Worm (Caenorhabditis elegans): ENCODE data around the gene spp-21.

DNA sequence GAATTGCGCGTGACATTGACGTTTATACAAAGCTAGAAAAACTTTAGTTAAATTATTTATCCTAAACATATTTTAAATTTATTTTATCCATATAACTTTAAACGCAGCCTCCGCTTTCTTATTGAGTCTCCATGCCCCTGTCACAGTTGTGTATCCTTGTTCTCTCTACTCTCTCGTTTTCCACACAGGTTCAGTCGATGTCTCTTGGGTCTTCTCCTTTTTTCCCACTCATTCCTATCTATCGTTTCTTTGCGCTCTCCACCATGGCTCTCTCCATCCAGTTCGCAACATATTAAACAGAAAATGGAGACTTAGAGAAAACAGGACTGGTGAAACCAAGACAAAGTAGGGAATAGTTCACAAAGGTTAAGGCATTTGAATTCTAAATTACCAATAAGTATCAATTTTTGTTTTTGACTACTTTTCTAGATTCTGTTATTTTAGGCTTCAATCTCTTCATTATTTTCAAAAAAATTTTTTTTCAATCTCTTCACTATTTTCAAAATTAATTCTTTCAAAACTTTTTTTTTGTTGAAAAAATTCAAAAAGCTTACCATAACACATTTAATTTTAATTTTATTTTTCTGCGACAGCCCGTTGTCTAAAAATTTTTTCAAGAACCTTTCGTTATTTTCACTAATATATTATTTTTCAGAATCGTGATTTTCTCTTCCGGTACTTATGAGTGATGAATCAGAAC lies 32.3 kb downstream of the spp-21 start, which contains the start of gene sdc-2:
- no peak for TF ChIP-seq unc-62 (GFP tag; optimal IDR thresholded peaks at IDR 0.05)
- TF ChIP-seq nhr-237 (tag; optimal IDR thresholded peaks at IDR 0.05), result no peak
- peak; percentile 87 for TF ChIP-seq F13H6.1 (tag; optimal IDR thresholded peaks at IDR 0.05)
- no peak for TF ChIP-seq ztf-4 (tag; optimal IDR thresholded peaks at IDR 0.05)
- TF ChIP-seq blmp-1 (tag; optimal IDR thresholded peaks at IDR 0.05; ENCODE audit: insufficient read depth), result peak; percentile 32
- TF ChIP-seq ceh-82 (tag; optimal IDR thresholded peaks at IDR 0.05), result no peak
- TF ChIP-seq nhr-12 (tag; optimal IDR thresholded peaks at IDR 0.05), result no peak
- TF ChIP-seq zag-1 (tag; optimal IDR thresholded peaks at IDR 0.05), result peak; percentile 26
- TF ChIP-seq ama-1 (optimal IDR thresholded peaks at IDR 0.05), result no peak
- no peak for TF ChIP-seq alr-1 (tag; optimal IDR thresholded peaks at IDR 0.05)
